Worm (Caenorhabditis elegans) whole organism, L2 larva: ENCODE data around the gene K01A12.2.

Experiments
- aly-2 ChIP-seq: fragments of 150-350 bp; optimal IDR thresholded peaks from 2 replicates; lab custom pipeline; 2014; ENCODE audit warnings: missing biosample characterization, missing genetic modification characterization
- ceh-82 ChIP-seq: fragments of 150-350 bp; optimal IDR thresholded peaks from 2 replicates; lab custom pipeline; 2014; ENCODE audit warnings: missing biosample characterization, missing genetic modification characterization
- lin-39 ChIP-seq: fragments of 150-350 bp; optimal IDR thresholded peaks from 2 replicates; lab custom pipeline; 2014; ENCODE audit warnings: missing biosample characterization, missing genetic modification reagents, missing genetic modification characterization
- lsy-2 ChIP-seq, 2 experiments: fragments of 150-350 bp in 1 of 2; sonication (generic microtip) in 1 of 2; optimal IDR thresholded peaks; 2 replicates each; lab custom pipeline; 2014 to 2017; ENCODE audit warnings: missing biosample characterization in 2 of 2, missing genetic modification characterization in 2 of 2
- nhr-11 ChIP-seq: fragments of 150-350 bp; optimal IDR thresholded peaks from 2 replicates; lab custom pipeline; 2014; ENCODE audit warnings: missing biosample characterization, missing genetic modification characterization
- nhr-237 ChIP-seq: fragments of 150-350 bp; optimal IDR thresholded peaks from 2 replicates; lab custom pipeline; 2014; ENCODE audit warnings: missing biosample characterization, missing genetic modification characterization
- nhr-25 ChIP-seq: fragments of 150-350 bp; sonication (generic microtip); optimal IDR thresholded peaks from 3 replicates; lab custom pipeline; 2014; ENCODE audit warnings: missing biosample characterization, missing genetic modification characterization
- nhr-77 ChIP-seq: fragments of 150-350 bp; optimal IDR thresholded peaks from 2 replicates; lab custom pipeline; 2014; ENCODE audit warnings: missing biosample characterization, missing genetic modification characterization
- sma-9 ChIP-seq, 2 experiments: fragments of 150-350 bp in 1 of 2; sonication (generic microtip) in 1 of 2; optimal IDR thresholded peaks; 2 replicates each; lab custom pipeline; 2014 to 2016; ENCODE audit warnings: missing genetic modification characterization in 2 of 2, mild to moderate bottlenecking in 1 of 2, missing biosample characterization in 1 of 2, missing compliant biosample characterization in 1 of 2, missing genetic modification reagents in 1 of 2, moderate library complexity in 1 of 2
- snpc-4 ChIP-seq: fragments of 150-350 bp; optimal IDR thresholded peaks from 2 replicates; lab custom pipeline; 2014; ENCODE audit warnings: missing biosample characterization, missing genetic modification characterization
- unc-62 ChIP-seq: fragments of 150-350 bp; optimal IDR thresholded peaks from 2 replicates; lab custom pipeline; 2014; ENCODE audit warnings: missing biosample characterization, missing genetic modification reagents, missing genetic modification characterization
- zag-1 ChIP-seq: fragments of 150-350 bp; optimal IDR thresholded peaks from 2 replicates; lab custom pipeline; 2014; ENCODE audit warnings: missing biosample characterization, missing genetic modification characterization
- ztf-4 ChIP-seq: fragments of 150-350 bp; optimal IDR thresholded peaks from 2 replicates; lab custom pipeline; 2014; ENCODE audit warnings: missing biosample characterization, missing genetic modification characterization

- no peak for TF ChIP-seq zag-1 (tag; lab: Kevin White, UChicago)
- no peak for TF ChIP-seq lin-39
- TF ChIP-seq sma-9 (GFP tag; optimal IDR thresholded peaks at IDR 0.05; lab: Kevin White, UChicago): no peak
- TF ChIP-seq sma-9 (tag; optimal IDR thresholded peaks at IDR 0.05; lab: Kevin White, UChicago): no peak
- no peak for TF ChIP-seq nhr-77 (tag; lab: Kevin White, UChicago)
- TF ChIP-seq nhr-25: no peak
- no peak for TF ChIP-seq unc-62 (GFP tag; lab: Kevin White, UChicago)
- TF ChIP-seq aly-2 (tag; lab: Kevin White, UChicago): no peak
- TF ChIP-seq nhr-237 (tag; lab: Kevin White, UChicago): no peak
- no peak for TF ChIP-seq snpc-4 (tag; lab: Kevin White, UChicago)
- no peak for TF ChIP-seq nhr-11 (tag; lab: Kevin White, UChicago)
- no peak for TF ChIP-seq ztf-4 (tag; lab: Kevin White, UChicago)
- no peak for TF ChIP-seq ceh-82 (tag; lab: Kevin White, UChicago)
- TF ChIP-seq lsy-2 (tag; optimal IDR thresholded peaks at IDR 0.05; lab: Kevin White, UChicago): no peak
These were observed 44.7 kb upstream of the K01A12.2 start for ce11 chrX:8568423-8568903.
